Worm (Caenorhabditis elegans) whole organism, young adult: ENCODE measurements around the gene F42C5.9.

Experiments used
- F33H1.4 ChIP-seq: fragments of 200-800 bp; sonication (Bioruptor generic); IDR thresholded peaks from 2 replicates; pipeline ENCODE4 v1.3.6; 2022; ENCODE audit warnings: missing genetic modification reagents, missing genetic modification characterization, missing compliant biosample characterization
- F49E8.2 ChIP-seq: sonication (generic microtip); optimal IDR thresholded peaks from 3 replicates; lab custom pipeline; 2017; ENCODE audit warnings: missing genetic modification characterization, mild to moderate bottlenecking, missing compliant biosample characterization, antibody characterized with exemption, moderate library complexity; ENCODE audit not compliant: insufficient read depth
- F57A8.1 ChIP-seq: fragments of 200-800 bp; sonication (Bioruptor generic); optimal IDR thresholded peaks from 2 replicates; lab custom pipeline; 2018; ENCODE audit warnings: mild to moderate bottlenecking, missing genetic modification characterization, moderate library complexity, missing compliant biosample characterization
- T07F8.4 ChIP-seq: sonication (generic microtip); optimal IDR thresholded peaks from 2 replicates; lab custom pipeline; 2016; ENCODE audit warnings: mild to moderate bottlenecking, missing genetic modification characterization, moderate library complexity, missing compliant biosample characterization
- ama-1 ChIP-seq, 3 experiments: fragments of 150-350 bp in 1 of 3; sonication (generic microtip) in 2 of 3; optimal IDR thresholded peaks; 2 replicates each; lab custom pipeline; 2014 to 2018; ENCODE audit warnings: missing biosample characterization in 2 of 3, missing genetic modification characterization in 2 of 3, missing genetic modification reagents in 2 of 3
- aptf-3 ChIP-seq: fragments of 200-800 bp; sonication (Bioruptor generic); IDR thresholded peaks from 2 replicates; pipeline ENCODE4 v1.3.6; 2022; ENCODE audit warnings: missing genetic modification characterization, missing compliant biosample characterization
- atf-7 ChIP-seq: sonication (generic microtip); optimal IDR thresholded peaks from 2 replicates; lab custom pipeline; 2017; ENCODE audit warnings: mild to moderate bottlenecking, missing genetic modification characterization, missing compliant biosample characterization
- attf-3 ChIP-seq: fragments of 200-800 bp; sonication (Bioruptor generic); conservative IDR thresholded peaks from 2 replicates; pipeline ENCODE4 v1.3.6; 2022; ENCODE audit warnings: missing genetic modification reagents, missing genetic modification characterization, missing compliant biosample characterization
- cebp-1 ChIP-seq, 2 experiments: fragments of 200-800 bp in 1 of 2; sonication (Bioruptor generic) in 1 of 2; sonication (generic microtip) in 1 of 2; IDR thresholded peaks in 1 of 2; optimal IDR thresholded peaks in 1 of 2; 2 replicates each; pipeline versions ENCODE4 v1.3.6 to Lab custom; 2017 to 2022; ENCODE audit warnings: missing compliant biosample characterization in 2 of 2, missing genetic modification characterization in 2 of 2, mild to moderate bottlenecking in 1 of 2, missing genetic modification reagents in 1 of 2, moderate library complexity in 1 of 2
- ceh-58 ChIP-seq: fragments of 200-800 bp; sonication (Bioruptor generic); IDR thresholded peaks from 2 replicates; pipeline ENCODE4 v1.3.6; 2022; ENCODE audit warnings: missing genetic modification characterization, missing compliant biosample characterization
- ceh-91 ChIP-seq: fragments of 200-800 bp; sonication (Bioruptor generic); IDR thresholded peaks from 2 replicates; pipeline ENCODE4 v1.3.6; 2022; ENCODE audit warnings: missing genetic modification reagents, missing genetic modification characterization, missing compliant biosample characterization
- die-1 ChIP-seq: sonication (generic microtip); optimal IDR thresholded peaks from 2 replicates; lab custom pipeline; 2016; ENCODE audit warnings: missing genotype, mild to moderate bottlenecking, missing genetic modification characterization, missing compliant biosample characterization
- dox-1 ChIP-seq: fragments of 200-800 bp; sonication (Bioruptor generic); IDR thresholded peaks from 2 replicates; pipeline ENCODE4 v1.3.6; 2022; ENCODE audit warnings: missing genetic modification reagents, missing genetic modification characterization, missing compliant biosample characterization
- dpff-1 ChIP-seq: sonication (generic microtip); optimal IDR thresholded peaks from 2 replicates; lab custom pipeline; 2017; ENCODE audit warnings: mild to moderate bottlenecking, missing genetic modification characterization, missing compliant biosample characterization
- ets-4 ChIP-seq: fragments of 200-800 bp; sonication (Bioruptor generic); optimal IDR thresholded peaks from 2 replicates; lab custom pipeline; 2018; ENCODE audit warnings: mild to moderate bottlenecking, missing genetic modification characterization, missing compliant biosample characterization
- gei-17 ChIP-seq: fragments of 200-800 bp; sonication (Bioruptor generic); optimal IDR thresholded peaks from 2 replicates; lab custom pipeline; 2018; ENCODE audit warnings: mild to moderate bottlenecking, missing genetic modification characterization, missing compliant biosample characterization
- hlh-26 ChIP-seq: fragments of 200-800 bp; sonication (Bioruptor generic); conservative IDR thresholded peaks from 2 replicates; pipeline ENCODE4 v1.3.6; 2022; ENCODE audit warnings: missing genetic modification reagents, missing genetic modification characterization, missing compliant biosample characterization
- hmg-1.2 ChIP-seq: fragments of 200-800 bp; sonication (Bioruptor generic); IDR thresholded peaks from 2 replicates; pipeline ENCODE4 v1.3.6; 2022; ENCODE audit warnings: missing genetic modification reagents, missing genetic modification characterization, missing compliant biosample characterization
- hrde-1 ChIP-seq: sonication (generic microtip); optimal IDR thresholded peaks from 2 replicates; lab custom pipeline; 2016; ENCODE audit warnings: missing genetic modification characterization, mild to moderate bottlenecking, missing compliant biosample characterization, moderate library complexity, missing genotype, missing genetic modification reagents, borderline replicate concordance
- lag-1 ChIP-seq: fragments of 200-800 bp; sonication (Bioruptor generic); IDR thresholded peaks from 2 replicates; pipeline ENCODE4 v1.3.6; 2022; ENCODE audit warnings: missing genetic modification reagents, missing genetic modification characterization, missing compliant biosample characterization
- lir-1 ChIP-seq: fragments of 200-800 bp; sonication (Bioruptor generic); conservative IDR thresholded peaks from 2 replicates; pipeline ENCODE4 v1.3.6; 2022; ENCODE audit warnings: missing genetic modification reagents, missing genetic modification characterization, missing compliant biosample characterization
- lsy-27 ChIP-seq: sonication (generic microtip); optimal IDR thresholded peaks from 2 replicates; lab custom pipeline; 2017; ENCODE audit warnings: missing genetic modification characterization, mild to moderate bottlenecking, missing compliant biosample characterization, antibody characterized with exemption, missing genotype, borderline replicate concordance; ENCODE audit not compliant: insufficient read depth
- madf-8 ChIP-seq: fragments of 200-800 bp; sonication (Bioruptor generic); conservative IDR thresholded peaks from 2 replicates; pipeline ENCODE4 v1.3.6; 2022; ENCODE audit warnings: missing genetic modification reagents, missing genetic modification characterization, missing compliant biosample characterization
- mcd-1 ChIP-seq: fragments of 200-800 bp; sonication (Bioruptor generic); IDR thresholded peaks from 2 replicates; pipeline ENCODE4 v1.3.6; 2022; ENCODE audit warnings: missing genetic modification reagents, missing genetic modification characterization, missing compliant biosample characterization
- nfya-2 ChIP-seq: fragments of 200-800 bp; sonication (Bioruptor generic); IDR thresholded peaks from 2 replicates; pipeline ENCODE4 v1.3.6; 2022; ENCODE audit warnings: missing genetic modification reagents, missing genetic modification characterization, missing compliant biosample characterization
- nhr-120 ChIP-seq: fragments of 200-800 bp; sonication (Bioruptor generic); IDR thresholded peaks from 2 replicates; pipeline ENCODE4 v1.3.6; 2022; ENCODE audit warnings: missing genetic modification characterization, missing compliant biosample characterization
- nhr-80 ChIP-seq: sonication (generic microtip); optimal IDR thresholded peaks from 2 replicates; lab custom pipeline; 2016; ENCODE audit warnings: missing genetic modification characterization, missing compliant biosample characterization
- nhr-90 ChIP-seq: sonication (generic microtip); optimal IDR thresholded peaks from 2 replicates; lab custom pipeline; 2016; ENCODE audit warnings: missing genotype, mild to moderate bottlenecking, missing genetic modification characterization, missing compliant biosample characterization
- pbrm-1 ChIP-seq: fragments of 200-800 bp; sonication (Bioruptor generic); IDR thresholded peaks from 2 replicates; pipeline ENCODE4 v1.3.6; 2022; ENCODE audit warnings: missing genetic modification reagents, missing genetic modification characterization, missing compliant biosample characterization
- rec-8 ChIP-seq, 2 experiments: sonication (generic microtip); optimal IDR thresholded peaks; 2 replicates each; lab custom pipeline; 2016; ENCODE audit warnings: mild to moderate bottlenecking in 2 of 2, missing genetic modification characterization in 2 of 2, missing genetic modification reagents in 2 of 2, missing genotype in 2 of 2, missing biosample characterization in 1 of 2, missing compliant biosample characterization in 1 of 2, moderate library complexity in 1 of 2
- snpc-1.1 ChIP-seq: sonication (generic microtip); optimal IDR thresholded peaks from 2 replicates; lab custom pipeline; 2017; ENCODE audit warnings: missing genetic modification characterization, mild to moderate bottlenecking, missing compliant biosample characterization, antibody characterized with exemption, moderate library complexity, missing genotype, missing genetic modification reagents; ENCODE audit not compliant: insufficient read depth
- snpc-3.4 ChIP-seq: sonication (generic microtip); optimal IDR thresholded peaks from 2 replicates; lab custom pipeline; 2017; ENCODE audit warnings: missing genetic modification characterization, mild to moderate bottlenecking, missing compliant biosample characterization, antibody characterized with exemption, moderate library complexity, missing genotype, missing genetic modification reagents
- somi-1 ChIP-seq: fragments of 200-800 bp; sonication (Bioruptor generic); optimal IDR thresholded peaks from 2 replicates; lab custom pipeline; 2018; ENCODE audit warnings: mild to moderate bottlenecking, missing genetic modification characterization, missing compliant biosample characterization
- tbx-9 ChIP-seq: sonication (generic microtip); optimal IDR thresholded peaks from 2 replicates; lab custom pipeline; 2016; ENCODE audit warnings: borderline replicate concordance, missing genetic modification characterization, inconsistent platforms, missing compliant biosample characterization
- tlf-1 ChIP-seq: fragments of 200-800 bp; sonication (Bioruptor generic); optimal IDR thresholded peaks from 2 replicates; lab custom pipeline; 2018; ENCODE audit warnings: mild to moderate bottlenecking, missing genetic modification characterization, missing compliant biosample characterization
- zfh-2 ChIP-seq: fragments of 200-800 bp; sonication (Bioruptor generic); conservative IDR thresholded peaks from 2 replicates; pipeline ENCODE4 v1.3.6; 2022; ENCODE audit warnings: missing genetic modification reagents, missing genetic modification characterization, missing compliant biosample characterization
- zim-3 ChIP-seq: sonication (generic microtip); optimal IDR thresholded peaks from 2 replicates; lab custom pipeline; 2017; ENCODE audit warnings: mild to moderate bottlenecking, missing genetic modification characterization, moderate library complexity, missing compliant biosample characterization
- ztf-18 ChIP-seq: sonication (generic microtip); optimal IDR thresholded peaks from 2 replicates; lab custom pipeline; 2016; ENCODE audit warnings: missing genotype, mild to moderate bottlenecking, missing genetic modification characterization, missing compliant biosample characterization

F42C5.9 gene

ce11 chrIV:7308974-7309373, 7.9 kb downstream of the F42C5.9 start, which contains the start of gene F42C5.6:
Gene F42C5.6, minus strand, starts transcription at chrIV:7309074.
- TF ChIP-seq hrde-1 (tag; lab: Kevin White, UChicago) (no peak), rec-8 (tag; optimal IDR thresholded peaks at IDR 0.05; lab: Kevin White, UChicago) (no peak), hlh-26 (GFP tag; lab: Robert Waterston, UW) (no peak), dpff-1 (tag; lab: Kevin White, UChicago) (no peak), ets-4 (no peak), zim-3 (tag; lab: Kevin White, UChicago) (no peak), F57A8.1 (GFP tag; lab: Kevin White, UChicago) (no peak), lsy-27 (tag; lab: Kevin White, UChicago) (no peak), pbrm-1 (GFP tag; lab: Robert Waterston, UW) (no peak), zfh-2 (GFP tag; lab: Robert Waterston, UW) (no peak), tlf-1 (GFP tag; lab: Kevin White, UChicago) (no peak), ceh-58 (no peak), ama-1 (optimal IDR thresholded peaks at IDR 0.05; lab: Kevin White, UChicago) (no peak), ama-1 (GFP tag; optimal IDR thresholded peaks at IDR 0.05; lab: Kevin White, UChicago) (no peak), snpc-3.4 (tag; lab: Kevin White, UChicago) (no peak), atf-7 (tag; lab: Kevin White, UChicago) (no peak), gei-17 (no peak), lir-1 (GFP tag; lab: Robert Waterston, UW) (no peak), dox-1 (GFP tag; lab: Robert Waterston, UW) (no peak)

ce11 chrIV:7305325-7305724, 11.6 kb downstream of the F42C5.9 start, which contains the start of gene npr-27:
Gene npr-27, plus strand, starts transcription at chrIV:7305625.
- TF ChIP-seq cebp-1 (GFP tag; IDR thresholded peaks at IDR 0.05; lab: Robert Waterston, UW) = no peak
- no peak for TF ChIP-seq cebp-1 (tag; optimal IDR thresholded peaks at IDR 0.05; lab: Kevin White, UChicago)
- TF ChIP-seq nhr-80 (tag; lab: Kevin White, UChicago) = no peak
- TF ChIP-seq madf-8 (GFP tag; lab: Robert Waterston, UW) = no peak
- no peak for TF ChIP-seq F33H1.4 (GFP tag; lab: Robert Waterston, UW)
- TF ChIP-seq die-1 (tag; lab: Kevin White, UChicago) = no peak
- TF ChIP-seq attf-3 (GFP tag; lab: Robert Waterston, UW) = no peak
- no peak for TF ChIP-seq aptf-3 (GFP tag; lab: Robert Waterston, UW)
- no peak for TF ChIP-seq tbx-9 (tag; lab: Kevin White, UChicago)
- no peak for TF ChIP-seq lir-1 (GFP tag; lab: Robert Waterston, UW)
- TF ChIP-seq T07F8.4 (tag; lab: Kevin White, UChicago) = no peak

ce11 chrIV:7301481-7301880, 15.4 kb downstream of the F42C5.9 start:
- TF ChIP-seq hmg-1.2 (GFP tag; lab: Robert Waterston, UW) (no peak), lag-1 (GFP tag; lab: Robert Waterston, UW) (no peak), attf-3 (GFP tag; lab: Robert Waterston, UW) (no peak), snpc-1.1 (tag; lab: Kevin White, UChicago) (no peak), nhr-90 (no peak), F49E8.2 (tag; lab: Kevin White, UChicago) (no peak), nfya-2 (GFP tag; lab: Robert Waterston, UW) (no peak), ceh-91 (no peak), mcd-1 (no peak), somi-1 (GFP tag; lab: Kevin White, UChicago) (no peak), ztf-18 (no peak), hrde-1 (tag; lab: Kevin White, UChicago) (no peak), nhr-120 (GFP tag; lab: Robert Waterston, UW) (no peak), dpff-1 (tag; lab: Kevin White, UChicago) (no peak)
